Worm (Caenorhabditis elegans) whole organism, L1 larva: Measurements from ENCODE around the gene T23G4.127.

Source experiments
- dpl-1 ChIP-seq, 3 experiments: fragments of 150-350 bp in 2 of 3; sonication (generic microtip) in 1 of 3; optimal IDR thresholded peaks; 2 replicates each; lab custom pipeline; 2014 to 2017; ENCODE audit warnings: missing biosample characterization in 3 of 3, missing genetic modification characterization in 3 of 3, missing genetic modification reagents in 3 of 3
- fkh-10 ChIP-seq: sonication (generic microtip); optimal IDR thresholded peaks from 2 replicates; lab custom pipeline; 2017; ENCODE audit warnings: missing biosample characterization, missing genetic modification reagents, missing genetic modification characterization
- fos-1 ChIP-seq: fragments of 150-350 bp; optimal IDR thresholded peaks from 2 replicates; lab custom pipeline; 2014; ENCODE audit warnings: missing biosample characterization, missing genetic modification characterization
- jun-1 ChIP-seq: fragments of 150-350 bp; optimal IDR thresholded peaks from 2 replicates; lab custom pipeline; 2014; ENCODE audit warnings: missing biosample characterization, missing genetic modification reagents, missing genetic modification characterization
- lin-39 ChIP-seq: fragments of 150-350 bp; optimal IDR thresholded peaks from 2 replicates; lab custom pipeline; 2014; ENCODE audit warnings: missing biosample characterization, missing genetic modification reagents, missing genetic modification characterization
- lir-3 ChIP-seq: sonication (generic microtip); optimal IDR thresholded peaks from 2 replicates; lab custom pipeline; 2016; ENCODE audit warnings: mild to moderate bottlenecking, missing genetic modification characterization, moderate library complexity, missing compliant biosample characterization; ENCODE audit not compliant: poor library complexity
- mdl-1 ChIP-seq, 2 experiments: fragments of 150-350 bp; optimal IDR thresholded peaks; 2 replicates each; lab custom pipeline; 2014 to 2017; ENCODE audit warnings: missing biosample characterization in 2 of 2, missing genetic modification characterization in 2 of 2, inconsistent platforms in 1 of 2
- nhr-11 ChIP-seq: fragments of 150-350 bp; optimal IDR thresholded peaks from 2 replicates; lab custom pipeline; 2014; ENCODE audit warnings: missing biosample characterization, missing genetic modification characterization
- nhr-77 ChIP-seq: fragments of 150-350 bp; optimal IDR thresholded peaks from 2 replicates; lab custom pipeline; 2014; ENCODE audit warnings: missing biosample characterization, missing genetic modification characterization
- sox-4 ChIP-seq: sonication (generic microtip); optimal IDR thresholded peaks from 2 replicates; lab custom pipeline; 2016; ENCODE audit warnings: missing genetic modification characterization, missing compliant biosample characterization
- unc-98 ChIP-seq: fragments of 200-800 bp; sonication (Bioruptor generic); IDR thresholded peaks from 2 replicates; pipeline ENCODE4 v1.3.6; 2022; ENCODE audit warnings: missing genetic modification characterization, missing compliant biosample characterization

DNA sequence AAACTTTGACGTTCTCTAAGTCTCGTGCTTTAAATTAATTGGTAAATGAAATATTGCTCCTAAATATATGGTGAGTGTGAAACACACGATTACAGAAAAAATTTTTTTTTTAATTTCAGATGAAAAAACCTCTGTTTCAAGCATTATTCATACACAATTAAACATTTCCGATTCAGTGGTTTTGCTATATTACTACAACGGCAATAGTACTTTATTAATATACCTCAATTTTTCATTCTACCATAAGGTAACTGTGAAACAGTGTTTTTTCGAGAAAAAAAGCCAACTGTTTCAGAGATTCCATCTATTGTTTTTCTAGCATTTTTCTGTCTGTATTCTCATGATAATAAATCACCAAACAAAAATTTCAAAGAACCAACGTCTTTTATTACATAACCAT is 2.3 kb upstream of the T23G4.127 start:
- no peak for TF ChIP-seq dpl-1 (GFP tag; optimal IDR thresholded peaks at IDR 0.05; lab: Kevin White, UChicago)
- TF ChIP-seq mdl-1 (tag; optimal IDR thresholded peaks at IDR 0.05; lab: Kevin White, UChicago): no peak
- TF ChIP-seq lin-39 (tag; lab: Kevin White, UChicago): no peak
- TF ChIP-seq lir-3 (tag; lab: Kevin White, UChicago): no peak
- no peak for TF ChIP-seq fkh-10 (GFP tag; lab: Kevin White, UChicago)
- no peak for TF ChIP-seq jun-1 (tag; lab: Kevin White, UChicago)
- TF ChIP-seq nhr-11 (tag; lab: Kevin White, UChicago): no peak
- no peak for TF ChIP-seq fos-1 (tag; lab: Kevin White, UChicago)
- TF ChIP-seq nhr-77: no peak
- no peak for TF ChIP-seq unc-98 (GFP tag; lab: Robert Waterston, UW)
- TF ChIP-seq sox-4 (tag; lab: Kevin White, UChicago): no peak
